Fruit fly (Drosophila melanogaster) S2 (cell line): ENCODE data around the gene GlnRS.

ENCODE experiments used
- CG8478 ChIP-seq: fragments of >200 bp; optimal IDR thresholded peaks from 2 replicates; lab custom pipeline; 2018
- CTCF ChIP-seq, 2 experiments: fragments of >200 bp; optimal IDR thresholded peaks; 2 replicates each; lab custom pipeline; 2018

dm6 chr3R:25273537-25273936 is 8.0 kb upstream of the GlnRS start, which contains the start of gene CG11878:
- TF ChIP-seq CG8478 (lab: Kevin White, UChicago) (no peak), CTCF (optimal IDR thresholded peaks at IDR 0.05; lab: Kevin White, UChicago) (no peak)
